Worm (Caenorhabditis elegans) whole organism, L3 larva: ENCODE data around the gene C47A4.5.
A peak's percentile ranks its signal among the peaks of the same experiment; 100 is the strongest.

Experiments
- aly-2 ChIP-seq: fragments of 150-350 bp; optimal IDR thresholded peaks from 2 replicates; lab custom pipeline; 2014; ENCODE audit warnings: missing biosample characterization, missing genetic modification characterization
- ama-1 ChIP-seq: fragments of 150-350 bp; optimal IDR thresholded peaks from 2 replicates; lab custom pipeline; 2018
- daf-12 ChIP-seq: fragments of 150-350 bp; optimal IDR thresholded peaks from 2 replicates; lab custom pipeline; 2014; ENCODE audit warnings: missing biosample characterization, missing genetic modification reagents, missing genetic modification characterization
- egl-27 ChIP-seq: sonication (generic microtip); optimal IDR thresholded peaks from 4 replicates; lab custom pipeline; 2017; ENCODE audit warnings: missing biosample characterization, missing genetic modification reagents, missing genetic modification characterization
- elt-1 ChIP-seq: fragments of 150-350 bp; optimal IDR thresholded peaks from 2 replicates; lab custom pipeline; 2014; ENCODE audit warnings: missing biosample characterization, missing genetic modification characterization
- elt-2 ChIP-seq: sonication (generic microtip); optimal IDR thresholded peaks from 2 replicates; lab custom pipeline; 2016; ENCODE audit warnings: missing genetic modification reagents, mild to moderate bottlenecking, missing genetic modification characterization, missing compliant biosample characterization
- elt-3 ChIP-seq, 3 experiments: fragments of 150-350 bp in 1 of 3; sonication (generic microtip) in 2 of 3; optimal IDR thresholded peaks; 2 replicates in 2 of 3; 4 replicates in 1 of 3; lab custom pipeline; 2014 to 2017; ENCODE audit warnings: missing biosample characterization in 3 of 3, missing genetic modification characterization in 3 of 3
- eor-1 ChIP-seq, 2 experiments: fragments of 150-350 bp; optimal IDR thresholded peaks; 2 replicates each; lab custom pipeline; 2014 to 2018; ENCODE audit warnings: missing biosample characterization in 2 of 2, missing genetic modification characterization in 2 of 2
- fkh-10 ChIP-seq: sonication (generic microtip); optimal IDR thresholded peaks from 2 replicates; lab custom pipeline; 2017; ENCODE audit warnings: missing biosample characterization, missing genetic modification reagents, missing genetic modification characterization
- fkh-2 ChIP-seq: fragments of 150-350 bp; optimal IDR thresholded peaks from 2 replicates; lab custom pipeline; 2014; ENCODE audit warnings: missing biosample characterization, missing genetic modification reagents, missing genetic modification characterization
- fos-1 ChIP-seq: fragments of 150-350 bp; optimal IDR thresholded peaks from 2 replicates; lab custom pipeline; 2014; ENCODE audit warnings: missing biosample characterization, missing genetic modification characterization
- hmg-11 ChIP-seq: sonication (generic microtip); optimal IDR thresholded peaks from 2 replicates; lab custom pipeline; 2016; ENCODE audit warnings: missing genetic modification characterization, missing compliant biosample characterization
- jun-1 ChIP-seq: fragments of 150-350 bp; optimal IDR thresholded peaks from 2 replicates; lab custom pipeline; 2014; ENCODE audit warnings: missing biosample characterization, missing genetic modification reagents, missing genetic modification characterization
- lin-15B ChIP-seq: fragments of 150-350 bp; optimal IDR thresholded peaks from 2 replicates; lab custom pipeline; 2014; ENCODE audit warnings: missing biosample characterization, missing genetic modification characterization
- lin-39 ChIP-seq: fragments of 150-350 bp; optimal IDR thresholded peaks from 2 replicates; lab custom pipeline; 2018; ENCODE audit warnings: missing biosample characterization, missing genetic modification reagents, missing genetic modification characterization
- lsy-12 ChIP-seq: sonication (generic microtip); optimal IDR thresholded peaks from 2 replicates; lab custom pipeline; 2016; ENCODE audit warnings: mild to moderate bottlenecking, missing genetic modification characterization, missing compliant biosample characterization
- nfya-1 ChIP-seq: sonication (generic microtip); optimal IDR thresholded peaks from 2 replicates; lab custom pipeline; 2017; ENCODE audit warnings: missing genetic modification characterization, mild to moderate bottlenecking, missing compliant biosample characterization, antibody characterized with exemption, moderate library complexity; ENCODE audit not compliant: insufficient read depth
- nhr-11 ChIP-seq: fragments of 150-350 bp; optimal IDR thresholded peaks from 2 replicates; lab custom pipeline; 2014; ENCODE audit warnings: missing biosample characterization, missing genetic modification characterization
- nhr-12 ChIP-seq: fragments of 150-350 bp; optimal IDR thresholded peaks from 2 replicates; lab custom pipeline; 2014; ENCODE audit warnings: missing biosample characterization, missing genetic modification characterization
- nhr-23 ChIP-seq: fragments of 150-350 bp; optimal IDR thresholded peaks from 2 replicates; lab custom pipeline; 2014; ENCODE audit warnings: missing biosample characterization, missing genetic modification reagents, missing genetic modification characterization
- nhr-25 ChIP-seq: sonication (generic microtip); optimal IDR thresholded peaks from 2 replicates; lab custom pipeline; 2017; ENCODE audit warnings: missing biosample characterization, missing genetic modification characterization
- nhr-28 ChIP-seq: fragments of 150-350 bp; optimal IDR thresholded peaks from 2 replicates; lab custom pipeline; 2014; ENCODE audit warnings: missing biosample characterization, missing genetic modification characterization
- nhr-43 ChIP-seq: sonication (generic microtip); optimal IDR thresholded peaks from 2 replicates; lab custom pipeline; 2016; ENCODE audit warnings: mild to moderate bottlenecking, missing genetic modification characterization, missing compliant biosample characterization; ENCODE audit not compliant: poor library complexity, severe bottlenecking
- nhr-67 ChIP-seq: fragments of 150-350 bp; optimal IDR thresholded peaks from 2 replicates; lab custom pipeline; 2014; ENCODE audit warnings: missing biosample characterization, missing genetic modification characterization
- nhr-76 ChIP-seq: fragments of 150-350 bp; sonication (generic microtip); optimal IDR thresholded peaks from 5 replicates; lab custom pipeline; 2014; ENCODE audit warnings: missing biosample characterization, missing genetic modification characterization
- nhr-77 ChIP-seq: fragments of 150-350 bp; optimal IDR thresholded peaks from 2 replicates; lab custom pipeline; 2014; ENCODE audit warnings: missing biosample characterization, missing genetic modification characterization
- pha-4 ChIP-seq: fragments of 150-350 bp; optimal IDR thresholded peaks from 2 replicates; lab custom pipeline; 2014; ENCODE audit warnings: missing biosample characterization, missing genetic modification reagents, missing genetic modification characterization
- pqm-1 ChIP-seq: fragments of 150-350 bp; optimal IDR thresholded peaks from 2 replicates; lab custom pipeline; 2017; ENCODE audit warnings: missing biosample characterization, missing genetic modification characterization, inconsistent platforms
- sea-2 ChIP-seq: fragments of 150-350 bp; sonication (generic microtip); optimal IDR thresholded peaks from 4 replicates; lab custom pipeline; 2014; ENCODE audit warnings: missing biosample characterization, missing genetic modification reagents, missing genetic modification characterization
- skn-1 ChIP-seq: fragments of 150-350 bp; optimal IDR thresholded peaks from 2 replicates; lab custom pipeline; 2014; ENCODE audit warnings: missing biosample characterization, missing genetic modification characterization
- snpc-4 ChIP-seq: fragments of 150-350 bp; optimal IDR thresholded peaks from 2 replicates; lab custom pipeline; 2014; ENCODE audit warnings: missing biosample characterization, missing genetic modification characterization
- tbx-2 ChIP-seq: sonication (generic microtip); optimal IDR thresholded peaks from 2 replicates; lab custom pipeline; 2016; ENCODE audit warnings: mild to moderate bottlenecking, missing genetic modification characterization, missing compliant biosample characterization
- unc-39 ChIP-seq: sonication (generic microtip); optimal IDR thresholded peaks from 4 replicates; lab custom pipeline; 2017; ENCODE audit warnings: missing biosample characterization, missing genetic modification characterization
- unc-62 ChIP-seq: fragments of 150-350 bp; sonication (generic microtip); optimal IDR thresholded peaks from 4 replicates; lab custom pipeline; 2014; ENCODE audit warnings: missing biosample characterization, missing genetic modification reagents, missing genetic modification characterization
- zag-1 ChIP-seq: fragments of 150-350 bp; optimal IDR thresholded peaks from 2 replicates; lab custom pipeline; 2014; ENCODE audit warnings: missing biosample characterization, missing genetic modification characterization

The C47A4.5 gene

ce11 chrIV:13718918-13719317 is 26.6 kb upstream of the C47A4.5 start:
- peak; percentile 93 for TF ChIP-seq elt-1 (tag; lab: Kevin White, UChicago)
- no peak for TF ChIP-seq fkh-2 (tag; lab: Kevin White, UChicago)
- peak; percentile 24 for TF ChIP-seq nhr-23
- TF ChIP-seq nhr-25 (tag; lab: Kevin White, UChicago): peak; percentile 57
- peak; percentile 90 for TF ChIP-seq unc-62 (GFP tag; lab: Kevin White, UChicago)

ce11 chrIV:13721000-13721399 is 24.5 kb upstream of the C47A4.5 start:
- peak; percentile 62 for TF ChIP-seq elt-1 (tag; lab: Kevin White, UChicago)
- no peak for TF ChIP-seq egl-27 (tag; lab: Kevin White, UChicago)

ce11 chrIV:13725201-13725600 is 20.3 kb upstream of the C47A4.5 start:
- peak; percentile 46 for TF ChIP-seq pha-4
- TF ChIP-seq elt-2 (tag; lab: Kevin White, UChicago): peak; percentile 100
- TF ChIP-seq nhr-28: no peak
- TF ChIP-seq fos-1: peak; percentile 18
- TF ChIP-seq jun-1 (tag; lab: Kevin White, UChicago): peak; percentile 68
- no peak for TF ChIP-seq snpc-4 (tag; lab: Kevin White, UChicago)
- no peak for TF ChIP-seq daf-12 (tag; lab: Kevin White, UChicago)
- TF ChIP-seq skn-1 (tag; lab: Kevin White, UChicago): peak; percentile 70
- no peak for TF ChIP-seq ama-1
- TF ChIP-seq pqm-1 (tag; lab: Kevin White, UChicago): peak; percentile 95

- no peak for TF ChIP-seq nhr-28
- TF ChIP-seq nhr-23: no peak
- no peak for TF ChIP-seq tbx-2 (tag; lab: Kevin White, UChicago)
- TF ChIP-seq sea-2 (GFP tag; lab: Kevin White, UChicago): no peak
- no peak for TF ChIP-seq nhr-67 (tag; lab: Kevin White, UChicago)
- no peak for TF ChIP-seq aly-2 (tag; lab: Kevin White, UChicago)
- TF ChIP-seq nhr-43 (tag; lab: Kevin White, UChicago): no peak
- no peak for TF ChIP-seq pha-4
- no peak for TF ChIP-seq fkh-10 (GFP tag; lab: Kevin White, UChicago)
- no peak for TF ChIP-seq nhr-12
- TF ChIP-seq jun-1 (tag; lab: Kevin White, UChicago): no peak
- no peak for TF ChIP-seq nhr-77 (tag; lab: Kevin White, UChicago)
- TF ChIP-seq hmg-11 (tag; lab: Kevin White, UChicago): no peak
- no peak for TF ChIP-seq daf-12 (tag; lab: Kevin White, UChicago)
- TF ChIP-seq fos-1: no peak
- no peak for TF ChIP-seq nhr-11 (tag; lab: Kevin White, UChicago)
- TF ChIP-seq, all 47 proteins: peak for 0
These were observed 18.9 kb upstream of the C47A4.5 start, which contains the start of gene ent-4 for ce11 chrIV:13726630-13727029. Gene ent-4 (plus strand): TSS chrIV:13726930.

- TF ChIP-seq pqm-1 (tag; lab: Kevin White, UChicago) (peak; percentile 82), fos-1 (no peak), elt-2 (tag; lab: Kevin White, UChicago) (peak; percentile 94), eor-1 (tag; optimal IDR thresholded peaks at IDR 0.05; lab: Kevin White, UChicago) (no peak)
These were observed 17.6 kb upstream of the C47A4.5 start for ce11 chrIV:13727865-13728264.

- no peak for TF ChIP-seq lin-15B (tag; lab: Kevin White, UChicago)
- TF ChIP-seq nhr-76: no peak
- TF ChIP-seq fkh-2 (tag; lab: Kevin White, UChicago): no peak
- TF ChIP-seq nhr-43 (tag; lab: Kevin White, UChicago): no peak
- TF ChIP-seq nfya-1: no peak
- TF ChIP-seq elt-3 (tag; optimal IDR thresholded peaks at IDR 0.05; lab: Kevin White, UChicago): no peak
- no peak for TF ChIP-seq lsy-12
- TF ChIP-seq hmg-11 (tag; lab: Kevin White, UChicago): no peak
- no peak for TF ChIP-seq fos-1
- no peak for TF ChIP-seq tbx-2 (tag; lab: Kevin White, UChicago)
- TF ChIP-seq nhr-25 (tag; lab: Kevin White, UChicago): no peak
- TF ChIP-seq zag-1: no peak
- no peak for TF ChIP-seq pqm-1 (tag; lab: Kevin White, UChicago)
- TF ChIP-seq lin-39 (tag; lab: Kevin White, UChicago): no peak
- no peak for TF ChIP-seq eor-1 (tag; optimal IDR thresholded peaks at IDR 0.05; lab: Kevin White, UChicago)
- no peak for TF ChIP-seq unc-39 (tag; lab: Kevin White, UChicago)
- TF ChIP-seq skn-1 (tag; lab: Kevin White, UChicago): no peak
- no peak for TF ChIP-seq daf-12 (tag; lab: Kevin White, UChicago)
- no peak for TF ChIP-seq unc-62 (GFP tag; lab: Kevin White, UChicago)
- TF ChIP-seq aly-2 (tag; lab: Kevin White, UChicago): no peak
These were observed 3.3 kb upstream of the C47A4.5 start, which contains the start of gene C47A4.3 for ce11 chrIV:13742244-13742643. Gene C47A4.3 (minus strand): TSS chrIV:13742344.
